Fruit fly (Drosophila melanogaster) whole organism, embryonic: Measurements from ENCODE around the gene EMC6.

Experiments used
- ATbp ChIP-seq: fragments of 200-800 bp; sonication (Bioruptor generic); optimal IDR thresholded peaks from 2 replicates; lab custom pipeline; 2017; ENCODE audit warnings: missing biosample characterization, mild to moderate bottlenecking, missing genetic modification characterization, missing genetic modification reagents
- Adf1 ChIP-seq: fragments of 200-800 bp; sonication (Bioruptor generic); IDR thresholded peaks from 2 replicates; pipeline ENCODE4 v1.3.6; 2022; ENCODE audit warnings: missing biosample characterization, missing genetic modification characterization
- Antp ChIP-seq: fragments of 200-800 bp; sonication (Bioruptor generic); optimal IDR thresholded peaks from 3 replicates; lab custom pipeline; 2016; ENCODE audit warnings: missing biosample characterization, missing genetic modification characterization
- Bgb ChIP-seq: fragments of 200-800 bp; sonication (Bioruptor generic); IDR thresholded peaks from 2 replicates; pipeline ENCODE4 v1.3.6; 2022; ENCODE audit warnings: missing biosample characterization, missing genetic modification characterization; ENCODE audit not compliant: partially characterized antibody
- CG10209 ChIP-seq: fragments of 200-800 bp; sonication (Bioruptor generic); optimal IDR thresholded peaks from 3 replicates; lab custom pipeline; 2017; ENCODE audit warnings: missing biosample characterization, mild to moderate bottlenecking, missing genetic modification characterization, missing genetic modification reagents
- CG10366 ChIP-seq: fragments of 200-800 bp; sonication (Bioruptor generic); IDR thresholded peaks from 2 replicates; pipeline ENCODE4 v1.3.6; 2022; ENCODE audit warnings: missing biosample characterization, missing genetic modification characterization
- CG10654 ChIP-seq: fragments of 200-800 bp; sonication (Bioruptor generic); optimal IDR thresholded peaks from 2 replicates; lab custom pipeline; 2016; ENCODE audit warnings: missing biosample characterization, missing genetic modification characterization
- CG15514 ChIP-seq: fragments of 200-800 bp; sonication (Bioruptor generic); optimal IDR thresholded peaks from 3 replicates; lab custom pipeline; 2017; ENCODE audit warnings: missing biosample characterization, missing genetic modification characterization, mild to moderate bottlenecking, moderate library complexity, missing genetic modification reagents
- CG15601 ChIP-seq: fragments of 200-800 bp; sonication (Bioruptor generic); optimal IDR thresholded peaks from 3 replicates; lab custom pipeline; 2019; ENCODE audit warnings: missing biosample characterization, mild to moderate bottlenecking, missing genetic modification characterization, moderate library complexity
- CG1603 ChIP-seq: fragments of 200-800 bp; sonication (Bioruptor generic); optimal IDR thresholded peaks from 2 replicates; lab custom pipeline; 2019; ENCODE audit warnings: missing biosample characterization, mild to moderate bottlenecking, missing genetic modification characterization, moderate library complexity
- CG1647 ChIP-seq: fragments of 200-800 bp; sonication (Bioruptor generic); optimal IDR thresholded peaks from 3 replicates; lab custom pipeline; 2016; ENCODE audit warnings: missing biosample characterization, missing genetic modification characterization
- CG16815 ChIP-seq: fragments of 200-800 bp; sonication (Bioruptor generic); optimal IDR thresholded peaks from 3 replicates; lab custom pipeline; 2017; ENCODE audit warnings: missing biosample characterization, mild to moderate bottlenecking, missing genetic modification characterization
- CG17328 ChIP-seq: fragments of 200-800 bp; sonication (Bioruptor generic); IDR thresholded peaks from 2 replicates; pipeline ENCODE4 v1.3.6; 2022; ENCODE audit warnings: missing biosample characterization, missing genetic modification characterization
- CG17361 ChIP-seq: fragments of 200-800 bp; sonication (Bioruptor generic); IDR thresholded peaks from 3 replicates; pipeline ENCODE4 v1.3.6; 2022; ENCODE audit warnings: missing biosample characterization, missing genetic modification characterization
- CG17912 ChIP-seq: fragments of 200-800 bp; sonication (Bioruptor generic); optimal IDR thresholded peaks from 2 replicates; lab custom pipeline; 2018; ENCODE audit warnings: missing biosample characterization, mild to moderate bottlenecking, missing genetic modification characterization
- CG2116 ChIP-seq: fragments of 200-800 bp; sonication (Bioruptor generic); optimal IDR thresholded peaks from 3 replicates; lab custom pipeline; 2018; ENCODE audit warnings: missing biosample characterization, mild to moderate bottlenecking, missing genetic modification characterization
- CG2120 ChIP-seq: fragments of 200-800 bp; sonication (Bioruptor generic); optimal IDR thresholded peaks from 3 replicates; lab custom pipeline; 2016; ENCODE audit warnings: missing biosample characterization, missing genetic modification characterization
- CG30403 ChIP-seq: fragments of 200-800 bp; sonication (Bioruptor generic); optimal IDR thresholded peaks from 3 replicates; lab custom pipeline; 2016; ENCODE audit warnings: missing biosample characterization, missing genetic modification characterization
- CG31224 ChIP-seq: fragments of 200-800 bp; sonication (Bioruptor generic); IDR thresholded peaks from 2 replicates; pipeline ENCODE4 v1.3.6; 2022; ENCODE audit warnings: missing biosample characterization, missing genetic modification characterization
- CG33213 ChIP-seq: fragments of 200-800 bp; sonication (Bioruptor generic); optimal IDR thresholded peaks from 3 replicates; lab custom pipeline; 2016; ENCODE audit warnings: missing biosample characterization, missing genetic modification characterization
- CG7271 ChIP-seq: fragments of 200-800 bp; sonication (Bioruptor generic); optimal IDR thresholded peaks from 2 replicates; lab custom pipeline; 2018; ENCODE audit warnings: missing biosample characterization, mild to moderate bottlenecking, missing genetic modification characterization, moderate library complexity
- CG8478 ChIP-seq: fragments of >200 bp; optimal IDR thresholded peaks from 2 replicates; lab custom pipeline; 2018
- CG8944 ChIP-seq: fragments of 200-800 bp; sonication (Bioruptor generic); optimal IDR thresholded peaks from 3 replicates; lab custom pipeline; 2016; ENCODE audit warnings: missing biosample characterization, missing genetic modification characterization
- CG9817 ChIP-seq: fragments of 200-800 bp; sonication (Bioruptor generic); optimal IDR thresholded peaks from 2 replicates; lab custom pipeline; 2018; ENCODE audit warnings: missing biosample characterization, mild to moderate bottlenecking, missing genetic modification characterization, moderate library complexity
- CTCF ChIP-seq: fragments of 200-800 bp; sonication (Bioruptor generic); optimal IDR thresholded peaks from 2 replicates; lab custom pipeline; 2017; ENCODE audit warnings: missing biosample characterization, mild to moderate bottlenecking, missing genetic modification characterization, moderate library complexity
- Camta ChIP-seq: fragments of 200-800 bp; sonication (Bioruptor generic); optimal IDR thresholded peaks from 2 replicates; lab custom pipeline; 2016; ENCODE audit warnings: missing biosample characterization, missing genetic modification characterization
- Chrac-16 ChIP-seq: fragments of 200-800 bp; sonication (Bioruptor generic); optimal IDR thresholded peaks from 3 replicates; lab custom pipeline; 2016; ENCODE audit warnings: missing biosample characterization, missing genetic modification characterization
- CrebB ChIP-seq: fragments of 200-800 bp; sonication (Bioruptor generic); optimal IDR thresholded peaks from 3 replicates; lab custom pipeline; 2018; ENCODE audit warnings: missing biosample characterization, mild to moderate bottlenecking, missing genetic modification characterization
- Doc3 ChIP-seq: fragments of 200-800 bp; sonication (Bioruptor generic); IDR thresholded peaks from 3 replicates; pipeline ENCODE4 v1.3.6; 2022; ENCODE audit warnings: missing biosample characterization, missing genetic modification characterization; ENCODE audit not compliant: partially characterized antibody
- Ets97D ChIP-seq: fragments of 200-800 bp; sonication (Bioruptor generic); optimal IDR thresholded peaks from 3 replicates; lab custom pipeline; 2016; ENCODE audit warnings: missing biosample characterization, missing genetic modification characterization
- Fer3 ChIP-seq: fragments of 200-800 bp; sonication (Bioruptor generic); optimal IDR thresholded peaks from 2 replicates; lab custom pipeline; 2018; ENCODE audit warnings: missing biosample characterization, mild to moderate bottlenecking, missing genetic modification characterization, moderate library complexity
- HmgZ ChIP-seq: fragments of 200-800 bp; sonication (Bioruptor generic); optimal IDR thresholded peaks from 2 replicates; lab custom pipeline; 2018; ENCODE audit warnings: missing biosample characterization, mild to moderate bottlenecking, missing genetic modification characterization
- Hmx ChIP-seq: fragments of 200-800 bp; sonication (Bioruptor generic); optimal IDR thresholded peaks from 2 replicates; lab custom pipeline; 2016; ENCODE audit warnings: missing biosample characterization, missing genetic modification characterization
- NK7.1 ChIP-seq: fragments of 200-800 bp; sonication (Bioruptor generic); optimal IDR thresholded peaks from 3 replicates; lab custom pipeline; 2016; ENCODE audit warnings: missing biosample characterization, missing genetic modification characterization
- Opbp ChIP-seq: fragments of 200-800 bp; sonication (Bioruptor generic); IDR thresholded peaks from 3 replicates; pipeline ENCODE4 v1.3.6; 2022; ENCODE audit warnings: missing biosample characterization, missing genetic modification characterization; ENCODE audit not compliant: partially characterized antibody
- Poxn ChIP-seq: fragments of 200-800 bp; sonication (Bioruptor generic); IDR thresholded peaks from 2 replicates; pipeline ENCODE4 v1.3.6; 2022; ENCODE audit warnings: missing biosample characterization, missing genetic modification characterization
- Stat92E ChIP-seq, 3 experiments: fragments of >200 bp in 2 of 3; fragments of 200-800 bp in 1 of 3; sonication (Bioruptor generic) in 1 of 3; optimal IDR thresholded peaks; 2 replicates each; lab custom pipeline; 2017 to 2019; ENCODE audit warnings: missing biosample characterization in 3 of 3, missing genetic modification characterization in 3 of 3, mild to moderate bottlenecking in 1 of 3, moderate library complexity in 1 of 3
- YL-1 ChIP-seq: fragments of 200-800 bp; sonication (Bioruptor generic); optimal IDR thresholded peaks from 3 replicates; lab custom pipeline; 2017; ENCODE audit warnings: missing biosample characterization, mild to moderate bottlenecking, missing genetic modification characterization
- aop ChIP-seq: fragments of 200-800 bp; sonication (Bioruptor generic); IDR thresholded peaks from 2 replicates; pipeline ENCODE4 v1.3.6; 2022; ENCODE audit warnings: missing biosample characterization, missing genetic modification characterization
- bab2 ChIP-seq: fragments of 200-800 bp; sonication (Bioruptor generic); optimal IDR thresholded peaks from 2 replicates; lab custom pipeline; 2016; ENCODE audit warnings: missing biosample characterization, missing genetic modification characterization
- bcd ChIP-seq: fragments of 200-800 bp; sonication (Bioruptor generic); optimal IDR thresholded peaks from 2 replicates; lab custom pipeline; 2017; ENCODE audit warnings: missing biosample characterization, mild to moderate bottlenecking, missing genetic modification characterization
- chinmo ChIP-seq: fragments of 200-800 bp; sonication (Bioruptor generic); IDR thresholded peaks from 4 replicates; pipeline ENCODE4 v1.3.6; 2022; ENCODE audit warnings: missing biosample characterization, missing genetic modification characterization; ENCODE audit not compliant: partially characterized antibody
- dm ChIP-seq: fragments of 200-800 bp; sonication (Bioruptor generic); optimal IDR thresholded peaks from 3 replicates; lab custom pipeline; 2016; ENCODE audit warnings: missing biosample characterization, missing genetic modification characterization
- emc ChIP-seq: fragments of 200-800 bp; sonication (Bioruptor generic); optimal IDR thresholded peaks from 2 replicates; lab custom pipeline; 2016; ENCODE audit warnings: missing biosample characterization, missing genetic modification characterization
- fru ChIP-seq: fragments of >200 bp; optimal IDR thresholded peaks from 2 replicates; lab custom pipeline; 2017
- gfzf ChIP-seq: fragments of 200-800 bp; sonication (Bioruptor generic); optimal IDR thresholded peaks from 2 replicates; lab custom pipeline; 2016; ENCODE audit warnings: missing biosample characterization, mild to moderate bottlenecking, missing genetic modification characterization, moderate library complexity
- lbe ChIP-seq: fragments of 200-800 bp; sonication (Bioruptor generic); optimal IDR thresholded peaks from 2 replicates; lab custom pipeline; 2016; ENCODE audit warnings: missing biosample characterization, mild to moderate bottlenecking, missing genetic modification characterization
- nmo ChIP-seq: fragments of 200-800 bp; sonication (Bioruptor generic); optimal IDR thresholded peaks from 2 replicates; lab custom pipeline; 2018; ENCODE audit warnings: missing biosample characterization, mild to moderate bottlenecking, missing genetic modification characterization, moderate library complexity
- sisA ChIP-seq: fragments of 200-800 bp; sonication (Bioruptor generic); IDR thresholded peaks from 2 replicates; pipeline ENCODE4 v1.3.6; 2022; ENCODE audit warnings: missing biosample characterization, missing genetic modification characterization
- twi ChIP-seq: fragments of 200-800 bp; optimal IDR thresholded peaks from 2 replicates; lab custom pipeline; 2019; ENCODE audit warnings: missing biosample characterization, mild to moderate bottlenecking, missing genetic modification characterization, moderate library complexity
- vnd ChIP-seq: fragments of 200-800 bp; sonication (Bioruptor generic); IDR thresholded peaks from 3 replicates; pipeline ENCODE4 v1.3.6; 2022; ENCODE audit warnings: missing biosample characterization, missing genetic modification characterization; ENCODE audit not compliant: partially characterized antibody
- zfh2 ChIP-seq: fragments of 200-800 bp; sonication (Bioruptor generic); optimal IDR thresholded peaks from 2 replicates; lab custom pipeline; 2016; ENCODE audit warnings: missing biosample characterization, missing genetic modification characterization

Gene EMC6

dm6 chr3R:25069569-25069968 lies 44.8 kb upstream of the EMC6 start, which contains the start of the genes Stt3B and CG11839 (continued):
- TF ChIP-seq Doc3 (GFP tag; lab: Robert Waterston, UW) (peak; percentile 94), bcd (GFP tag; lab: Kevin White, UChicago) (no peak), Hmx (GFP tag; lab: Kevin White, UChicago) (peak; percentile 6), CG17361 (GFP tag; lab: Robert Waterston, UW) (no peak; the same call in 1 of the 3 replicates), NK7.1 (no peak), Fer3 (tag; lab: Kevin White, UChicago) (peak; percentile 70), Antp (peak; percentile 76), CG10654 (GFP tag; lab: Kevin White, UChicago) (peak; percentile 70), vnd (peak; percentile 90), Poxn (GFP tag; lab: Robert Waterston, UW) (no peak), fru (lab: Kevin White, UChicago) (no peak), Bgb (GFP tag; lab: Robert Waterston, UW) (peak; percentile 91), emc (GFP tag; lab: Kevin White, UChicago) (peak; percentile 35), aop (GFP tag; lab: Robert Waterston, UW) (no peak), Chrac-16 (GFP tag; lab: Kevin White, UChicago) (peak; percentile 75), YL-1 (GFP tag; lab: Kevin White, UChicago) (peak; percentile 79), Adf1 (GFP tag; lab: Robert Waterston, UW) (no peak), CG15514 (peak; percentile 70), Ets97D (peak; percentile 90), Stat92E (GFP tag; optimal IDR thresholded peaks at IDR 0.05; lab: Kevin White, UChicago) (peak in 1 of 3 experiments; percentile 33), CG30403 (peak; percentile 88), sisA (GFP tag; lab: Robert Waterston, UW) (no peak), CG8478 (lab: Kevin White, UChicago) (no peak), bab2 (GFP tag; lab: Kevin White, UChicago) (peak; percentile 72), CrebB (tag; lab: Kevin White, UChicago) (peak; percentile 3), CG15601 (tag; lab: Kevin White, UChicago) (peak; percentile 72), CG33213 (peak; percentile 69), HmgZ (peak; percentile 89), zfh2 (peak; percentile 92), CG1603 (tag; lab: Kevin White, UChicago) (peak; percentile 93), CG2120 (peak; percentile 91), CG2116 (GFP tag; lab: Kevin White, UChicago) (peak; percentile 85), CTCF (no peak), lbe (GFP tag; lab: Kevin White, UChicago) (peak; percentile 73), twi (tag; lab: Kevin White, UChicago) (peak; percentile 57), CG1647 (GFP tag; lab: Kevin White, UChicago) (peak; percentile 76), CG10366 (GFP tag; lab: Robert Waterston, UW) (no peak), CG17328 (peak; percentile 56; the same call in 1 of the 2 replicates), CG9817 (peak; percentile 82), ATbp (GFP tag; lab: Kevin White, UChicago) (no peak), CG17912 (GFP tag; lab: Kevin White, UChicago) (peak; percentile 1), Opbp (GFP tag; lab: Robert Waterston, UW) (peak; percentile 82), dm (peak; percentile 58), gfzf (GFP tag; lab: Kevin White, UChicago) (peak; percentile 46), nmo (GFP tag; lab: Kevin White, UChicago) (peak; percentile 88), CG8944 (GFP tag; lab: Kevin White, UChicago) (peak; percentile 71), CG7271 (tag; lab: Kevin White, UChicago) (peak; percentile 11), Camta (GFP tag; lab: Kevin White, UChicago) (peak; percentile 74), CG31224 (no peak), chinmo (GFP tag; lab: Robert Waterston, UW) (peak; percentile 64; the same call in 2 of the 4 replicates), CG10209 (no peak), CG16815 (no peak)
